Fruit fly (Drosophila melanogaster): ENCODE results near the gene CG43084.

The CG43084 gene

DNA sequence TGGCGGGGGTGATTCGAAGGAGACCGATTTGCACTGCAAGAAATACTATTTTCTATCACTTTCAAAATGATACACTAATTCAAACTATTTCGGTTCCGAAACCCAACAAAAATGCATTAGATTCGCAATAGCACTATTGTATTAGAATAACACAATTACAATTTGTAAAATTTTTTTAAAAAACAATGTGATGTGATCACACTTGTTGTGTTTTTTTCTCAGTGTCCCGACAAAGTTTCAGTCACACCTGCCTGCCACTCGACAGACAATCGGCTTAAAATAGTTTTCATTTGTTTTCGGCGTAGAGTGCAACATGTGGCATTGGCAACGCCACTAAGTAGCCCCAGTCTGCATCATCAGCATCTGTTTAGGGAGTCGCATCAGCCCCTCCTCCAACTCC is 24.5 kb downstream of the CG43084 start (continued):
- TF ChIP-seq caup (GFP tag; optimal IDR thresholded peaks at IDR 0.05; ENCODE audit: severe bottlenecking) (no peak), CG4820 (GFP tag; optimal IDR thresholded peaks at IDR 0.05) (peak; percentile 75), NC2β (GFP tag; optimal IDR thresholded peaks at IDR 0.05) (peak; percentile 74), yki (optimal IDR thresholded peaks at IDR 0.05) (no peak), Gug (GFP tag; IDR thresholded peaks at IDR 0.05) (no peak), CG14860 (GFP tag; IDR thresholded peaks at IDR 0.05; ENCODE audit: partially characterized antibody) (no peak), crp (GFP tag; optimal IDR thresholded peaks at IDR 0.05) (no peak), cg (GFP tag; optimal IDR thresholded peaks at IDR 0.05) (no peak), exex (tag; optimal IDR thresholded peaks at IDR 0.05) (no peak), Bteb2 (GFP tag; optimal IDR thresholded peaks at IDR 0.05) (peak; percentile 4), D (optimal IDR thresholded peaks at IDR 0.05) (no peak), D (GFP tag; optimal IDR thresholded peaks at IDR 0.05) (peak; percentile 78), Chrac-16 (GFP tag; optimal IDR thresholded peaks at IDR 0.05) (peak; percentile 74), psq (GFP tag; optimal IDR thresholded peaks at IDR 0.05) (no peak), CG14710 (tag; optimal IDR thresholded peaks at IDR 0.05) (peak; percentile 90), Dad (GFP tag; optimal IDR thresholded peaks at IDR 0.05) (no peak), CG11398 (GFP tag; optimal IDR thresholded peaks at IDR 0.05) (no peak), CG13775 (GFP tag; optimal IDR thresholded peaks at IDR 0.05) (peak; percentile 66), B-H1 (GFP tag; IDR thresholded peaks at IDR 0.05) (no peak), CG10267 (tag; optimal IDR thresholded peaks at IDR 0.05) (peak; percentile 81), CG31365 (tag; optimal IDR thresholded peaks at IDR 0.05) (no peak)

DNA sequence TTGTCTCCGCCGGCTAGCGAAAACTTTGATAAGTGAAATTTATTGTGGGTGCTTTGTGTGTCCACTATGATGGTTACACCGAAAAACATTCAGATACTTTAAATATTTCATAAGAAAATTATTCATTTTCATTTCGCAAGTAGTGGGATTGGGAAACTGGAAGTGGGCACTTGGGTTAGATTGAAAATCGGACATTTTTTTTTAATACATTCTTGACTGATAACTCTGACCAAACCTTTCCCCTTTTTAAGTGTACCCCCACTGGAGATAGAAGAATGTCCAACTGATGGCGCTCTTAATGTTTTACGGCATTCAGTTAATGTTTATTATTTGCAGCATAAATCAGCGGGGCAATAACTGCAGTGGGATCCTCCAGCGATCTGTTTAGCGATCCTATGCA is 27.0 kb downstream of the CG43084 start:
- TF ChIP-seq br (optimal IDR thresholded peaks at IDR 0.05) (no peak), ind (GFP tag; optimal IDR thresholded peaks at IDR 0.05) (peak; percentile 6), Jarid2 (GFP tag; optimal IDR thresholded peaks at IDR 0.05) (no peak), E2f1 (GFP tag; IDR thresholded peaks at IDR 0.05) (no peak), kni (GFP tag; optimal IDR thresholded peaks at IDR 0.05) (no peak), zf30C (GFP tag; optimal IDR thresholded peaks at IDR 0.05) (no peak), CG10321 (GFP tag; IDR thresholded peaks at IDR 0.05) (0 out of 2 replicates have a peak, but pooled peaks have one; percentile 5), bab2 (GFP tag; optimal IDR thresholded peaks at IDR 0.05) (no peak), grau (tag; optimal IDR thresholded peaks at IDR 0.05) (peak; percentile 18), CG15269 (tag; optimal IDR thresholded peaks at IDR 0.05) (peak; percentile 12), CG2120 (GFP tag; optimal IDR thresholded peaks at IDR 0.05) (peak; percentile 18), CG14014 (GFP tag; IDR thresholded peaks at IDR 0.05) (0 out of 2 replicates have a peak, but pooled peaks have one; percentile 34), CG2678 (tag; optimal IDR thresholded peaks at IDR 0.05) (peak; percentile 33), CG34422 (GFP tag; IDR thresholded peaks at IDR 0.05) (no peak), CG7271 (tag; optimal IDR thresholded peaks at IDR 0.05) (no peak), Ets65A (GFP tag) (peak; percentile 94), CG17612 (GFP tag; IDR thresholded peaks at IDR 0.05) (no peak), Ada2b (GFP tag; IDR thresholded peaks at IDR 0.05) (0 out of 2 replicates have a peak, but pooled peaks have one; percentile 14), row (GFP tag; IDR thresholded peaks at IDR 0.05) (peak; percentile 46; the same call in 2 of the 3 replicates), CG12942 (GFP tag; optimal IDR thresholded peaks at IDR 0.05) (no peak), ash1 (GFP tag; optimal IDR thresholded peaks at IDR 0.05) (no peak), CG14710 (tag; optimal IDR thresholded peaks at IDR 0.05) (peak; percentile 6), CG4820 (GFP tag; optimal IDR thresholded peaks at IDR 0.05) (peak; percentile 7), CG17359 (tag; optimal IDR thresholded peaks at IDR 0.05) (peak; percentile 30), CG8924 (tag; optimal IDR thresholded peaks at IDR 0.05) (peak; percentile 1), dmrt99B (tag; optimal IDR thresholded peaks at IDR 0.05) (peak; percentile 1), gem (tag; optimal IDR thresholded peaks at IDR 0.05) (peak; percentile 44), bsh (GFP tag; optimal IDR thresholded peaks at IDR 0.05) (peak in 1 of 2 experiments; percentile 33), ci (GFP tag; IDR thresholded peaks at IDR 0.05) (peak; percentile 56; the same call in 1 of the 3 replicates), lola (GFP tag; optimal IDR thresholded peaks at IDR 0.05) (no peak), Ssrp (tag; optimal IDR thresholded peaks at IDR 0.05) (peak; percentile 22), CG10462 (GFP tag; optimal IDR thresholded peaks at IDR 0.05) (no peak)

All from whole organism, embryonic.